Worm (Caenorhabditis elegans): ENCODE results near the gene srbc-32.

ce11 chrV:3535260-3535659 is 48.5 kb upstream of the srbc-32 start, which contains the start of gene nhr-221:
- TF ChIP-seq him-1 (tag; optimal IDR thresholded peaks at IDR 0.05) (no peak), W03F9.2 (tag; optimal IDR thresholded peaks at IDR 0.05) (no peak), dao-5 (tag; optimal IDR thresholded peaks at IDR 0.05) (no peak)

Measured in whole organism, L4/young adult.